4 worm cellular contexts compared by ENCODE assay signal in genomic region chrIV:11269483-11269882, ce11.
TF ChIP-seq lines count a peak whose summit lies in the region.

No protein-coding gene starts in this region.

TF ChIP-seq in whole organism, L1 larva, 84 proteins besides CTCF, POLR2A, EP300 and RAD21 (continues in another document):
- TF ChIP-seq isw-1 (GFP tag; IDR thresholded peaks at IDR 0.05; lab: Robert Waterston, UW) = no peak
- peak in 1 of 2 experiments; percentile 21 for TF ChIP-seq lsy-2 (tag; optimal IDR thresholded peaks at IDR 0.05; lab: Kevin White, UChicago)
- TF ChIP-seq grh-1 (GFP tag; IDR thresholded peaks at IDR 0.05; lab: Robert Waterston, UW) = no peak
- TF ChIP-seq elt-2 (tag; optimal IDR thresholded peaks at IDR 0.05; lab: Kevin White, UChicago) = no peak
- no peak for TF ChIP-seq egl-27 (tag; optimal IDR thresholded peaks at IDR 0.05; lab: Kevin White, UChicago)
- no peak for TF ChIP-seq zag-1 (tag; optimal IDR thresholded peaks at IDR 0.05; lab: Kevin White, UChicago)
- TF ChIP-seq sptf-1 (tag; optimal IDR thresholded peaks at IDR 0.05; lab: Kevin White, UChicago) = no peak
- no peak for TF ChIP-seq fkh-4 (tag; optimal IDR thresholded peaks at IDR 0.05; lab: Kevin White, UChicago; ENCODE audit: borderline replicate concordance)
- TF ChIP-seq ces-1 (GFP tag; optimal IDR thresholded peaks at IDR 0.05; lab: Kevin White, UChicago) = no peak
- TF ChIP-seq mab-9 (GFP tag; IDR thresholded peaks at IDR 0.05; lab: Robert Waterston, UW) = no peak
- peak; percentile 2 for TF ChIP-seq nhr-71 (tag; optimal IDR thresholded peaks at IDR 0.05; lab: Kevin White, UChicago)
- TF ChIP-seq lin-35 (GFP tag; optimal IDR thresholded peaks at IDR 0.05; lab: Kevin White, UChicago) = no peak
- TF ChIP-seq nhr-77 (tag; optimal IDR thresholded peaks at IDR 0.05; lab: Kevin White, UChicago) = peak; percentile 66
- no peak for TF ChIP-seq ceh-82 (tag; optimal IDR thresholded peaks at IDR 0.05; lab: Kevin White, UChicago)
- TF ChIP-seq xbp-1 (tag; optimal IDR thresholded peaks at IDR 0.05; lab: Kevin White, UChicago) = no peak
- peak; percentile 12 for TF ChIP-seq nhr-20 (tag; optimal IDR thresholded peaks at IDR 0.05; lab: Kevin White, UChicago)
- no peak for TF ChIP-seq zip-4 (GFP tag; optimal IDR thresholded peaks at IDR 0.05; lab: Kevin White, UChicago)
- TF ChIP-seq nhr-47 (tag; optimal IDR thresholded peaks at IDR 0.05; lab: Kevin White, UChicago) = no peak
- TF ChIP-seq pqm-1 (tag; optimal IDR thresholded peaks at IDR 0.05; lab: Kevin White, UChicago) = no peak
- TF ChIP-seq lin-14 (GFP tag; optimal IDR thresholded peaks at IDR 0.05; lab: Kevin White, UChicago) = no peak
- no peak for TF ChIP-seq F16B12.6 (tag; optimal IDR thresholded peaks at IDR 0.05; lab: Kevin White, UChicago)
- TF ChIP-seq egl-13 (tag; optimal IDR thresholded peaks at IDR 0.05; lab: Kevin White, UChicago) = no peak
- no peak for TF ChIP-seq aly-2 (tag; optimal IDR thresholded peaks at IDR 0.05; lab: Kevin White, UChicago)
- TF ChIP-seq tbx-2 (tag; optimal IDR thresholded peaks at IDR 0.05; lab: Kevin White, UChicago) = peak; percentile 30

TF ChIP-seq in whole organism, L2 larva, 48 proteins besides CTCF, POLR2A, EP300 and RAD21:
- TF ChIP-seq nhr-12 (tag; optimal IDR thresholded peaks at IDR 0.05; lab: Kevin White, UChicago) (no peak), sma-3 (GFP tag; optimal IDR thresholded peaks at IDR 0.05; lab: Kevin White, UChicago) (no peak), gmeb-1 (tag; optimal IDR thresholded peaks at IDR 0.05; lab: Kevin White, UChicago) (no peak), ceh-82 (tag; optimal IDR thresholded peaks at IDR 0.05; lab: Kevin White, UChicago) (no peak), skn-1 (tag; optimal IDR thresholded peaks at IDR 0.05; lab: Kevin White, UChicago) (no peak), peb-1 (tag; optimal IDR thresholded peaks at IDR 0.05; lab: Kevin White, UChicago) (no peak), lin-11 (tag; optimal IDR thresholded peaks at IDR 0.05; lab: Kevin White, UChicago) (no peak), ztf-1 (GFP tag; conservative IDR thresholded peaks at IDR 0.05; lab: Robert Waterston, UW) (no peak), F13H6.1 (tag; optimal IDR thresholded peaks at IDR 0.05; lab: Kevin White, UChicago) (peak; percentile 57)

TF ChIP-seq in whole organism, L3 larva, 47 proteins besides CTCF, POLR2A, EP300 and RAD21:
- TF ChIP-seq pha-4 (tag; optimal IDR thresholded peaks at IDR 0.05; lab: Kevin White, UChicago) (peak; percentile 90), mdl-1 (tag; optimal IDR thresholded peaks at IDR 0.05; lab: Kevin White, UChicago) (no peak), fos-1 (tag; optimal IDR thresholded peaks at IDR 0.05; lab: Kevin White, UChicago) (no peak), fkh-2 (tag; optimal IDR thresholded peaks at IDR 0.05; lab: Kevin White, UChicago) (no peak)
TF ChIP-seq in whole organism, L3 larva: peak in this region for 1.

TF ChIP-seq in whole organism, L4 larva, 104 proteins besides CTCF, POLR2A, EP300 and RAD21:
- TF ChIP-seq lin-38 (GFP tag; IDR thresholded peaks at IDR 0.05; lab: Robert Waterston, UW) (no peak), pha-4 (GFP tag; IDR thresholded peaks at IDR 0.05; lab: Robert Waterston, UW) (no peak), pha-4 (tag; optimal IDR thresholded peaks at IDR 0.05; lab: Kevin White, UChicago) (peak; percentile 61), F49E8.2 (tag; optimal IDR thresholded peaks at IDR 0.05; lab: Kevin White, UChicago; ENCODE audit: borderline replicate concordance) (no peak)

Comparison
In these comparisons a context has a peak if more than half of its experiments do, and no peak if none do; other contexts are left out.
1. Of the 29 proteins assayed by ChIP-seq in both whole organism, L4 larva and whole organism, L1 larva: peak only in whole organism, L4 larva: none; only in whole organism, L1 larva: nhr-77; in both: none; in neither: 27; mixed calls (peak in some experiments, not most) for 1.